Fruit fly (Drosophila melanogaster): Measurements from ENCODE around the gene CG32191.

Gene CG32191

dm6 chr3L:17856655-17857479 is 47.9 kb upstream of the CG32191 start, which contains the start of gene CG5535 (continued):
- TF ChIP-seq CG8388 (GFP tag; optimal IDR thresholded peaks at IDR 0.05) (peak; percentile 81), NfI (GFP tag; optimal IDR thresholded peaks at IDR 0.05) (peak; percentile 78), seq (GFP tag; IDR thresholded peaks at IDR 0.05) (peak; percentile 49), Scr (GFP tag; IDR thresholded peaks at IDR 0.05; ENCODE audit: partially characterized antibody) (no peak), fd64A (GFP tag; optimal IDR thresholded peaks at IDR 0.05) (no peak), tup (GFP tag; optimal IDR thresholded peaks at IDR 0.05) (no peak), Dad (GFP tag; optimal IDR thresholded peaks at IDR 0.05) (no peak), CG4404 (GFP tag; IDR thresholded peaks at IDR 0.05) (peak; percentile 25; the same call in 1 of the 2 replicates), emc (GFP tag; optimal IDR thresholded peaks at IDR 0.05) (no peak), CG14965 (GFP tag; optimal IDR thresholded peaks at IDR 0.05; ENCODE audit: borderline replicate concordance) (no peak), CG8290 (GFP tag; optimal IDR thresholded peaks at IDR 0.05) (peak; percentile 29), CG8290 (tag; optimal IDR thresholded peaks at IDR 0.05) (peak in 1 of 2 experiments; percentile 94), CG12071 (GFP tag; optimal IDR thresholded peaks at IDR 0.05) (peak; percentile 63), CG6683 (GFP tag; optimal IDR thresholded peaks at IDR 0.05) (peak; percentile 33), shn (GFP tag; optimal IDR thresholded peaks at IDR 0.05) (peak; percentile 34), MBD-R2 (GFP tag; IDR thresholded peaks at IDR 0.05) (peak; percentile 27; the same call in 1 of the 2 replicates), CG18476 (GFP tag; optimal IDR thresholded peaks at IDR 0.05) (peak; percentile 42), bbx (GFP tag; IDR thresholded peaks at IDR 0.05; ENCODE audit: partially characterized antibody) (no peak), toy (GFP tag; IDR thresholded peaks at IDR 0.05) (no peak; the same call in 1 of the 2 replicates), Hr78 (GFP tag; optimal IDR thresholded peaks at IDR 0.05) (peak in 1 of 2 experiments; percentile 77), ewg (GFP tag; optimal IDR thresholded peaks at IDR 0.05) (peak; percentile 63), CG6813 (GFP tag; optimal IDR thresholded peaks at IDR 0.05) (peak; percentile 71), hkb (optimal IDR thresholded peaks at IDR 0.05) (no peak), hkb (GFP tag; IDR thresholded peaks at IDR 0.05) (peak; percentile 47; the same call in 1 of the 2 replicates), Deaf1 (tag; optimal IDR thresholded peaks at IDR 0.05) (peak; percentile 45), CG11696 (GFP tag; IDR thresholded peaks at IDR 0.05) (0 out of 2 replicates have a peak, but pooled peaks have one; percentile 14), CG15696 (tag; optimal IDR thresholded peaks at IDR 0.05) (peak; percentile 61), z (GFP tag; IDR thresholded peaks at IDR 0.05) (no peak), CG12769 (tag; optimal IDR thresholded peaks at IDR 0.05) (peak; percentile 75), lilli (GFP tag; optimal IDR thresholded peaks at IDR 0.05) (peak; percentile 64), nerfin-2 (GFP tag; IDR thresholded peaks at IDR 0.05; ENCODE audit: partially characterized antibody) (no peak; the same call in 1 of the 2 replicates), Dip3 (GFP tag; optimal IDR thresholded peaks at IDR 0.05) (peak; percentile 17), ftz-f1 (GFP tag; optimal IDR thresholded peaks at IDR 0.05) (no peak), BEAF-32 (GFP tag; optimal IDR thresholded peaks at IDR 0.05) (no peak), CG10565 (GFP tag; optimal IDR thresholded peaks at IDR 0.05) (no peak), chm (GFP tag; IDR thresholded peaks at IDR 0.05) (peak; percentile 79), gem (tag; optimal IDR thresholded peaks at IDR 0.05) (peak; percentile 90), CG2202 (tag; optimal IDR thresholded peaks at IDR 0.05) (peak; percentile 63), Kr (GFP tag; optimal IDR thresholded peaks at IDR 0.05) (no peak), NC2β (GFP tag; optimal IDR thresholded peaks at IDR 0.05) (peak; percentile 58), Pdp1 (GFP tag; optimal IDR thresholded peaks at IDR 0.05) (peak; percentile 45 to 80), lab (GFP tag; optimal IDR thresholded peaks at IDR 0.05) (peak; percentile 80), Hey (tag; optimal IDR thresholded peaks at IDR 0.05) (no peak), Sry-β (GFP tag; optimal IDR thresholded peaks at IDR 0.05) (peak; percentile 27), CG9876 (GFP tag; optimal IDR thresholded peaks at IDR 0.05) (peak; percentile 28), otp (GFP tag; IDR thresholded peaks at IDR 0.05) (peak; percentile 72), CG15479 (GFP tag; optimal IDR thresholded peaks at IDR 0.05) (no peak), bcd (GFP tag; optimal IDR thresholded peaks at IDR 0.05) (peak; percentile 88)

All from whole organism, embryonic.